Fruit fly (Drosophila melanogaster) whole organism: ENCODE data around the gene CG14694.

Experiments
- CG8478 ChIP-seq: fragments of >200 bp; optimal IDR thresholded peaks from 2 replicates; lab custom pipeline; 2018; ENCODE audit warnings: inconsistent platforms
- Dll ChIP-seq: fragments of >200 bp; optimal IDR thresholded peaks from 2 replicates; lab custom pipeline; 2017
- EcR ChIP-seq, 2 experiments: fragments of >200 bp; optimal IDR thresholded peaks; 2 replicates each; lab custom pipeline; 2017; ENCODE audit warnings: missing biosample characterization in 2 of 2, missing genetic modification characterization in 2 of 2, missing genetic modification reagents in 2 of 2
- pan ChIP-seq: fragments of >200 bp; optimal IDR thresholded peaks from 2 replicates; lab custom pipeline; 2017
- psq ChIP-seq: fragments of >200 bp; optimal IDR thresholded peaks from 2 replicates; lab custom pipeline; 2017
- usp ChIP-seq: fragments of >200 bp; optimal IDR thresholded peaks from 2 replicates; lab custom pipeline; 2017; ENCODE audit warnings: missing biosample characterization, missing genetic modification characterization, mixed read lengths

CG14694 gene

dm6 chr3R:10881824-10882559 lies 22.4 kb upstream of the CG14694 start, which contains the start of gene Tpc1:
TSS of gene Tpc1 (minus strand) at chr3R:10882188.
- TF ChIP-seq psq (lab: Kevin White, UChicago) (no peak), pan (no peak), Dll (lab: Kevin White, UChicago) (peak; percentile 29)

dm6 chr3R:10879219-10879618 lies 19.6 kb upstream of the CG14694 start, which contains the start of gene CG14695:
TSS of gene CG14695 (minus strand) at chr3R:10879319.
- TF ChIP-seq psq (lab: Kevin White, UChicago) (no peak), Dll (lab: Kevin White, UChicago) (no peak)

dm6 chr3R:10878628-10879027 lies 19.0 kb upstream of the CG14694 start:
- TF ChIP-seq pan = no peak
- no peak for TF ChIP-seq EcR (GFP tag; optimal IDR thresholded peaks at IDR 0.05; lab: Kevin White, UChicago)
- no peak for TF ChIP-seq CG8478 (lab: Kevin White, UChicago)
- no peak for TF ChIP-seq usp (GFP tag; lab: Kevin White, UChicago)
- no peak for TF ChIP-seq psq (lab: Kevin White, UChicago)
- no peak for TF ChIP-seq Dll (lab: Kevin White, UChicago)

- TF ChIP-seq psq (lab: Kevin White, UChicago) (no peak), EcR (GFP tag; optimal IDR thresholded peaks at IDR 0.05; lab: Kevin White, UChicago) (no peak), pan (no peak), Dll (lab: Kevin White, UChicago) (no peak), CG8478 (lab: Kevin White, UChicago) (no peak), usp (GFP tag; lab: Kevin White, UChicago) (no peak)
These were observed 18.2 kb upstream of the CG14694 start for dm6 chr3R:10877808-10878207.

dm6 chr3R:10875515-10876434 lies 16.2 kb upstream of the CG14694 start, which contains the start of gene Sodh2:
TSS of gene Sodh2 (plus strand) at chr3R:10876384.
- no peak for TF ChIP-seq pan
- no peak for TF ChIP-seq psq (lab: Kevin White, UChicago)
- TF ChIP-seq usp (GFP tag; lab: Kevin White, UChicago) = no peak
- no peak for TF ChIP-seq CG8478 (lab: Kevin White, UChicago)
- TF ChIP-seq EcR (GFP tag; optimal IDR thresholded peaks at IDR 0.05; lab: Kevin White, UChicago) = no peak
- TF ChIP-seq Dll (lab: Kevin White, UChicago) = no peak

- TF ChIP-seq pan (no peak), EcR (GFP tag; optimal IDR thresholded peaks at IDR 0.05; lab: Kevin White, UChicago) (no peak)
These were observed 13.2 kb upstream of the CG14694 start, which contains the start of gene CG4596 for dm6 chr3R:10872820-10873219. TSS of gene CG4596 (plus strand) at chr3R:10873038.

dm6 chr3R:10872148-10872783 lies 12.7 kb upstream of the CG14694 start, which contains the start of gene Fdh:
TSS of gene Fdh (minus strand) at chr3R:10872381.
- TF ChIP-seq CG8478 (lab: Kevin White, UChicago) (no peak), EcR (GFP tag; optimal IDR thresholded peaks at IDR 0.05; lab: Kevin White, UChicago) (no peak), Dll (lab: Kevin White, UChicago) (no peak), pan (no peak), usp (GFP tag; lab: Kevin White, UChicago) (no peak), psq (lab: Kevin White, UChicago) (no peak)

DNA sequence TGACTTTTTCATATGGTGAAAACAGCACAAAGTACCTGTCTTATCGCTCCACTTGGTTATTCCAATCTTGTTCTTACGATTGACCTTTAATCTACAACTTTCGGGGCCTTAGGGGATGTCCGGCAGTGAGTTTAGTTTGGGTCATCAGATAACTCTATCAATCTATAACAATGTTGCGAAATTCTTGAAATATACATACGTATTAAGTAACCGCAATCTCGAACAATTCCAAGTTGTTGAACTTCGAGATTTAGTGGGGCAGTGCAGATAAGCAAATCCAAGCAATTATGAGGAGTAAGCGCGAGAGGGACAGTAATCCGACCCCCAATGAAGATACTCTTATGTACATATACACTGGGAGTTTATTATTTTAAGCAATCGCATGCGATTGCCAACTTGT lies 10.9 kb upstream of the CG14694 start:
- no peak for TF ChIP-seq usp (GFP tag; lab: Kevin White, UChicago)
- no peak for TF ChIP-seq pan
- TF ChIP-seq psq (lab: Kevin White, UChicago) = no peak
- no peak for TF ChIP-seq Dll (lab: Kevin White, UChicago)
- no peak for TF ChIP-seq CG8478 (lab: Kevin White, UChicago)
- no peak for TF ChIP-seq EcR (GFP tag; optimal IDR thresholded peaks at IDR 0.05; lab: Kevin White, UChicago)

DNA sequence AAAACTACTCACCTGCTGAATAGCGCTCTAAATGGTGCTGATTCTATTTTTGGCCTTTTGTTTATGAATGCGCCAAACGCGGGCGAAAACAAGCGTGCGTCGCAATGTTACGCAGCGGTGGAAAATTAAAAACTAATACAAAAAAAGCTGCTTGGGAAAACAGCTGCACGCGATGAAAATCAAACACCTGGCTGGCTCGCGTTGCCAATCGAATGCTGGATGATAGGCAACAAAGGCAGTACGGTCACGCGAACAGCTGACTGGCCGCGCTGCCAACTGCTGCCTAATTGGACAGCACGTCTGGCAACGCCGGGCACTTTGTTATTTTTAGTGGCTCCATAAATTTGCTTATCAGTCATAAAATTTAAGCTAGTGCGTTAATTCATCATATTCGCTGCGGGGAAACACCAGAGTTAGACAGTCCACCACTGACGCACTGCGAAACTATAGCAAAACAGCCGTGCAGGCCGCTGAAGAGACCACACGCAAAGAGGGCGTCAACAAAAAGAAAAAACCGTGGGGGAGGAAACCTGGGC lies 8.9 kb upstream of the CG14694 start, which contains the start of the genes SelR and Tsp86D:
Gene SelR, minus strand, starts transcription at position 216 of the 536 bp plus-strand sequence.
Gene Tsp86D, plus strand, starts transcription at position 282 of the 536 bp plus-strand sequence.
- TF ChIP-seq psq (lab: Kevin White, UChicago) (no peak), CG8478 (lab: Kevin White, UChicago) (no peak), usp (GFP tag; lab: Kevin White, UChicago) (no peak), pan (no peak), Dll (lab: Kevin White, UChicago) (no peak), EcR (GFP tag; optimal IDR thresholded peaks at IDR 0.05; lab: Kevin White, UChicago) (no peak)

DNA sequence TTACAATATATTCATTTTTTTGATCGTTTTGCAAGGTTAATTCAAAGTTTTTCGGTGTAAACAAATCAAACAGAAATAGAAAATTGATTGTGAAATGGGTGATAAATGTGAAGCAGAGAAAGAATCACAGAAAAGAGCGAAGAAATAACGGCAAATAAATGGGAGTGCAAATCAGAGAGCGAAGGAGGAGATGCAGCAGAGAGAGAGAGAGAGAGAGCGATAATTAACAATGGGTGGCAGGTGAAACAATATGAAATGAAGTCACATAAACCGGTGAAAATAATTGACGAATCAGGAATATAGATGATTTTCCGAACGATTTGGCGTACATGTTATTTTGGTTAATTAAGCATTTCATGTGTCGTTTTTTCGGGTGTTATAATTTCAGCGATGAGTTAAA lies 4.3 kb upstream of the CG14694 start:
- TF ChIP-seq CG8478 (lab: Kevin White, UChicago) (no peak), pan (no peak), Dll (lab: Kevin White, UChicago) (no peak), psq (lab: Kevin White, UChicago) (no peak), EcR (GFP tag; optimal IDR thresholded peaks at IDR 0.05; lab: Kevin White, UChicago) (no peak), usp (GFP tag; lab: Kevin White, UChicago) (no peak)

DNA sequence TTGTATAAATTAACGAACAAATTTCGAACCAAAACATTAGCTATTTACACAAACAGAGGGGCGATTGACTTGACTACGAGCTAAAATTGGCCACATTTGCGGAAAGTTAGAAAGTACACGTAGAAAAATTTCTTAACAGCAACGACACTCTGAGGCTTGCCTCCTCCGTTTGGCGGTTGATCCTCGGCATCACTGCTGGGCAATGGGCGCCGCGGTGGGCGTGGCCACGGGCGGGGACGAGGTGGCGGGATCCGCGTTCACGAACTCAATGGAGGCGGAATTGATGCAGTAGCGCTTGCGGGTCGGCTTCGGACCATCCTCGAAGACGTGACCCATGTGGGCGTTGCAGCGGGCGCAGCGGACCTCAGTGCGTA lies 3.8 kb upstream of the CG14694 start:
- TF ChIP-seq EcR (GFP tag; optimal IDR thresholded peaks at IDR 0.05; lab: Kevin White, UChicago) = no peak
- no peak for TF ChIP-seq pan
- TF ChIP-seq psq (lab: Kevin White, UChicago) = no peak
- TF ChIP-seq CG8478 (lab: Kevin White, UChicago) = no peak
- no peak for TF ChIP-seq Dll (lab: Kevin White, UChicago)
- TF ChIP-seq usp (GFP tag; lab: Kevin White, UChicago) = no peak
